Fruit fly (Drosophila melanogaster): ENCODE data around the gene CG12985.
A peak's percentile ranks its signal among the peaks of the same experiment; 100 is the strongest.

The CG12985 gene

dm6 chrX:17878632-17879033 is 4.9 kb upstream of the CG12985 start (continued):
- TF ChIP-seq CG8632 (GFP tag; optimal IDR thresholded peaks at IDR 0.05): no peak

dm6 chrX:17879211-17879897 is 4.2 kb upstream of the CG12985 start:
- TF ChIP-seq Eip93F (GFP tag; optimal IDR thresholded peaks at IDR 0.05) (peak; percentile 77), Smox (GFP tag; optimal IDR thresholded peaks at IDR 0.05) (peak; percentile 72), Eip78C (GFP tag) (peak; percentile 91), CG16779 (tag; optimal IDR thresholded peaks at IDR 0.05) (no peak), vri (GFP tag; optimal IDR thresholded peaks at IDR 0.05) (peak; percentile 25), CG31627 (GFP tag; optimal IDR thresholded peaks at IDR 0.05) (peak; percentile 38), CG11762 (GFP tag; optimal IDR thresholded peaks at IDR 0.05; ENCODE audit: insufficient read depth) (peak; percentile 0), Sox14 (GFP tag; optimal IDR thresholded peaks at IDR 0.05) (peak; percentile 5), ss (GFP tag; optimal IDR thresholded peaks at IDR 0.05) (peak; percentile 60 to 75), CG6792 (GFP tag; optimal IDR thresholded peaks at IDR 0.05) (peak; percentile 66), net (GFP tag; optimal IDR thresholded peaks at IDR 0.05) (peak; percentile 33), eg (GFP tag; IDR thresholded peaks at IDR 0.05) (peak; percentile 43; the same call in 1 of the 3 replicates), CG6854 (GFP tag; optimal IDR thresholded peaks at IDR 0.05) (no peak), fd59A (GFP tag; optimal IDR thresholded peaks at IDR 0.05) (peak; percentile 7), CG9139 (GFP tag; optimal IDR thresholded peaks at IDR 0.05) (peak; percentile 57), CG4318 (GFP tag; optimal IDR thresholded peaks at IDR 0.05) (peak; percentile 42), lz (GFP tag; optimal IDR thresholded peaks at IDR 0.05) (peak; percentile 52), CG10669 (GFP tag; optimal IDR thresholded peaks at IDR 0.05) (peak; percentile 59), Ets21C (GFP tag; optimal IDR thresholded peaks at IDR 0.05) (peak; percentile 28), Sox102F (GFP tag; optimal IDR thresholded peaks at IDR 0.05) (peak; percentile 72), salr (GFP tag; optimal IDR thresholded peaks at IDR 0.05) (peak in 1 of 2 experiments; percentile 59), Ets96B (tag; optimal IDR thresholded peaks at IDR 0.05) (peak; percentile 41), dac (GFP tag; optimal IDR thresholded peaks at IDR 0.05) (no peak), CG8319 (GFP tag; optimal IDR thresholded peaks at IDR 0.05) (no peak), cyc (GFP tag; optimal IDR thresholded peaks at IDR 0.05) (peak; percentile 52), Eip75B (GFP tag; optimal IDR thresholded peaks at IDR 0.05) (peak; percentile 12), acj6 (GFP tag; optimal IDR thresholded peaks at IDR 0.05) (peak; percentile 58), CG15336 (GFP tag; IDR thresholded peaks at IDR 0.05) (peak; percentile 64; the same call in 1 of the 2 replicates), CG6808 (GFP tag; optimal IDR thresholded peaks at IDR 0.05) (peak; percentile 65), CG3919 (GFP tag; optimal IDR thresholded peaks at IDR 0.05) (peak; percentile 61), Blimp-1 (GFP tag; optimal IDR thresholded peaks at IDR 0.05) (peak; percentile 14), Met (GFP tag; optimal IDR thresholded peaks at IDR 0.05) (peak; percentile 75), fkh (GFP tag; optimal IDR thresholded peaks at IDR 0.05) (no peak), CG6163 (GFP tag; IDR thresholded peaks at IDR 0.05) (peak; percentile 58), svp (GFP tag) (peak; percentile 69), Hr38 (GFP tag; optimal IDR thresholded peaks at IDR 0.05) (no peak), spab (GFP tag; optimal IDR thresholded peaks at IDR 0.05) (peak; percentile 26), CG11294 (GFP tag; IDR thresholded peaks at IDR 0.05) (no peak), CG1621 (tag; optimal IDR thresholded peaks at IDR 0.05) (peak; percentile 54), esn (GFP tag; optimal IDR thresholded peaks at IDR 0.05) (peak; percentile 72), CG8119 (GFP tag; IDR thresholded peaks at IDR 0.05) (peak; percentile 55; the same call in 2 of the 3 replicates), CG7368 (GFP tag; optimal IDR thresholded peaks at IDR 0.05) (peak; percentile 20), Gug (GFP tag; IDR thresholded peaks at IDR 0.05) (peak; percentile 52), fd85E (GFP tag; optimal IDR thresholded peaks at IDR 0.05) (no peak), achi (GFP tag; optimal IDR thresholded peaks at IDR 0.05) (peak; percentile 38), topi (GFP tag; optimal IDR thresholded peaks at IDR 0.05) (peak; percentile 68), CG10631 (GFP tag; optimal IDR thresholded peaks at IDR 0.05) (peak; percentile 63), CG3032 (tag; optimal IDR thresholded peaks at IDR 0.05) (peak; percentile 48)
